Worm (Caenorhabditis elegans): ENCODE measurements around the gene lin-29.

ce11 chrII:11916555-11916941 lies 18.6 kb downstream of the lin-29 start:
- TF ChIP-seq dao-5 (tag; optimal IDR thresholded peaks at IDR 0.05) = no peak
- TF ChIP-seq him-1 (tag; optimal IDR thresholded peaks at IDR 0.05) = no peak

Measured in whole organism, L4/young adult.